Fruit fly (Drosophila melanogaster): ENCODE results near the gene CG15337.

The CG15337 gene

DNA sequence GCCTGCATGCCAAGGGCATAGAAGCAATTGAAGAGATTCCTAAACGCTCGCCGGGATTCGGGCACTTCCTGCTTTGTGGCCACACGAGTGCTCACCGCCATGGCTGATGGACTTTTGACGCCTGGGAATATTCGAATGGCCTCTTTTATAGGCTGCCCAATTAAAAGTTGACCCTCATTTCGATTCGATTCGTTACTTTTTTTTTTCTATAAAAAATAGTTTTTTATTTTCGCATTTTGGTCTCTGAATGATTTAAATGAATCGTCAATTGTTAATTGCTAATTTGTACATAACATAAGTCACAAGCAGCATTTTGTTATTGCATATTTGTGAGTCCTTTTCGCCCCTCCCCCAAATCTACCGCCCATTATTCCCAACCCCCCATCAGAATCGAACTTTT lies 5.8 kb downstream of the CG15337 start, which contains the start of gene Or7a:
Or7a (minus strand) TSS at position 101 of the 400 bp plus-strand sequence.
- no peak for TF ChIP-seq Sox15 (GFP tag; optimal IDR thresholded peaks at IDR 0.05)
- no peak for TF ChIP-seq svp (GFP tag)
- TF ChIP-seq CG34406 (GFP tag; optimal IDR thresholded peaks at IDR 0.05): no peak
- TF ChIP-seq Gug (GFP tag; IDR thresholded peaks at IDR 0.05): no peak
- no peak for TF ChIP-seq CG3919 (GFP tag; optimal IDR thresholded peaks at IDR 0.05)
- no peak for TF ChIP-seq Eip93F (GFP tag; optimal IDR thresholded peaks at IDR 0.05)
- no peak for TF ChIP-seq CG6808 (GFP tag; optimal IDR thresholded peaks at IDR 0.05)
- TF ChIP-seq esn (GFP tag; optimal IDR thresholded peaks at IDR 0.05): no peak
- no peak for TF ChIP-seq CG32006 (GFP tag; optimal IDR thresholded peaks at IDR 0.05)
- TF ChIP-seq Hr4 (GFP tag; optimal IDR thresholded peaks at IDR 0.05): no peak
- no peak for TF ChIP-seq CG10631 (GFP tag; optimal IDR thresholded peaks at IDR 0.05)
- no peak for TF ChIP-seq CG31627 (GFP tag; optimal IDR thresholded peaks at IDR 0.05)

DNA sequence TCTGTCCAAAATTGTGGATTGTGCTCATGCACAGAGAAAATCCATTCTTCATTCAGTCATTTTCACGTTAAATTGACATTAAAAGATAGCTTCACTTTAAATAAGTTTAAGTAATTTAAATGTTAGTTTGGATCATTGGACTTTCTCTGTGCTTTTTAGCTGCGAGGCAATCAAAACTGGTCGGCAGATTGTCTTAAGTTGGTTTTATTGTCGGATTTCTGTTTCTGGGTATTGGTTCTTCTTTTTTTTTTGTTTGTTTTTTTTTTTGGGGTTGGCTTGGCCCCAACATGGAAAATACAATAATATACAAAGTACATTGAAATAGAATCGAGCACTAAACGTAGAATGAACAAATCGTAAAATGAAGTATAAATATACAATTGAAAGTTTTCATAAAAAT lies 10.3 kb downstream of the CG15337 start, which contains the start of gene CG2278:
CG2278 (minus strand) TSS at position 101 of the 400 bp plus-strand sequence.
- TF ChIP-seq svp (GFP tag) (no peak), achi (GFP tag; optimal IDR thresholded peaks at IDR 0.05) (no peak), Hr4 (GFP tag; optimal IDR thresholded peaks at IDR 0.05) (no peak), Eip93F (GFP tag; optimal IDR thresholded peaks at IDR 0.05) (no peak), CG34406 (GFP tag; optimal IDR thresholded peaks at IDR 0.05) (no peak), OdsH (GFP tag; optimal IDR thresholded peaks at IDR 0.05) (no peak), CG11294 (GFP tag; IDR thresholded peaks at IDR 0.05) (no peak), Eip75B (GFP tag; optimal IDR thresholded peaks at IDR 0.05) (no peak), CG7368 (GFP tag; optimal IDR thresholded peaks at IDR 0.05) (no peak), CG6808 (GFP tag; optimal IDR thresholded peaks at IDR 0.05) (no peak), Blimp-1 (GFP tag; optimal IDR thresholded peaks at IDR 0.05) (no peak), spab (GFP tag; optimal IDR thresholded peaks at IDR 0.05) (no peak), CG6792 (GFP tag; optimal IDR thresholded peaks at IDR 0.05) (no peak), Sox14 (GFP tag; optimal IDR thresholded peaks at IDR 0.05) (no peak), CG16779 (tag; optimal IDR thresholded peaks at IDR 0.05) (no peak)

DNA sequence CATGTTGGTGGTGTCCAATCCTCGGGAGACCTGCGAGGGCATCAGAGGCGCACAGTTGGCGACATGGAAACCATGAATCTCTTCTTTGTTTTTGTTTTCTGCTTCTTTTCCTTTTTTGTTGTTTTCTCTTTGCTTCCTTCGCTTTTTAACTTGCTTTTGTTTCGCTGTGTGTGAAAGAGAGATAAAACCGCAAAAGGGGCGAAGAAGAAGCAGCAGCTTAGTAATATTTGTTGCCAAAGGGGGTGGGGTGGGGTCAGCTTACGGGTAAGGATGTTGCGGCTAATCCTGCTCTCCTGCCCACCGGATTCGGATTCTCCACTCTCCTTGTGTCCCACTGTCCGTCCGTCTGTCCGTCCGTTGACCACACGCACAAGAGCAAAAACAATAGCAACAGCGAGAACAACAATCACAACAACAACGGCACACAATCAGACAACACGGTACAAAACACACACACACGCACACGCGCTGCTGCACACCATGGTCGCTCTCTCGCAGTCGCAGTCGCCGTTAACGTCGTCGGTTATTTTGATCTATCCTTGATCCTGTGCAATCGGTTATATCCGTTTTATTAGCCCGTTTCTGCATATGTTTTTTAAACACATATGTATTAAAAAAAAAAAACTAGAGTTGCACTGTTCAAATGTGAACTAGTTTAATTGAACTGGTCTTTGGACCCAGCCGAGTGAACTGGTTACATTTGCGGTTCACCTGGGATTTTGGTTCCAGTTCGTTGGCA lies 16.6 kb downstream of the CG15337 start:
- TF ChIP-seq spab (GFP tag; optimal IDR thresholded peaks at IDR 0.05) (peak; percentile 33), Hr38 (GFP tag; optimal IDR thresholded peaks at IDR 0.05) (no peak), topi (GFP tag; optimal IDR thresholded peaks at IDR 0.05) (no peak), CG15336 (GFP tag; IDR thresholded peaks at IDR 0.05) (0 out of 2 replicates have a peak, but pooled peaks have one; percentile 19), ss (GFP tag; optimal IDR thresholded peaks at IDR 0.05) (peak; percentile 52 to 58), CG3032 (tag; optimal IDR thresholded peaks at IDR 0.05) (peak; percentile 54), CG6276 (GFP tag; optimal IDR thresholded peaks at IDR 0.05) (peak; percentile 38), CG6163 (GFP tag; IDR thresholded peaks at IDR 0.05) (peak; percentile 26; the same call in 1 of the 3 replicates), CG1621 (tag; optimal IDR thresholded peaks at IDR 0.05) (peak; percentile 66), CG8119 (GFP tag; IDR thresholded peaks at IDR 0.05) (peak; percentile 46; the same call in 1 of the 3 replicates), Eip78C (GFP tag) (peak; percentile 56), fd59A (GFP tag; optimal IDR thresholded peaks at IDR 0.05) (no peak), Hr39 (GFP tag; optimal IDR thresholded peaks at IDR 0.05) (no peak), Sox14 (GFP tag; optimal IDR thresholded peaks at IDR 0.05) (peak; percentile 16), CG32006 (GFP tag; optimal IDR thresholded peaks at IDR 0.05) (peak; percentile 8), CG9139 (GFP tag; optimal IDR thresholded peaks at IDR 0.05) (peak; percentile 38), CG6854 (GFP tag; optimal IDR thresholded peaks at IDR 0.05) (no peak), CG6808 (GFP tag; optimal IDR thresholded peaks at IDR 0.05) (peak; percentile 73)
